Worm (Caenorhabditis elegans) whole organism, mixed stage, embryonic: Measurements from ENCODE around the gene tbce-1.

Source experiments
- M03D4.4 ChIP-seq: sonication (generic microtip); optimal IDR thresholded peaks from 2 replicates; lab custom pipeline; 2017; ENCODE audit warnings: mild to moderate bottlenecking, missing genetic modification characterization, missing compliant biosample characterization
- bed-3 ChIP-seq: fragments of 200-800 bp; sonication (Bioruptor generic); optimal IDR thresholded peaks from 3 replicates; lab custom pipeline; 2018; ENCODE audit warnings: mild to moderate bottlenecking, missing genetic modification characterization, moderate library complexity, missing compliant biosample characterization
- ceh-39 ChIP-seq: fragments of 150-350 bp; optimal IDR thresholded peaks from 2 replicates; lab custom pipeline; 2014; ENCODE audit warnings: missing biosample characterization, missing genetic modification characterization
- ceh-43 ChIP-seq: fragments of 200-800 bp; sonication (Bioruptor generic); optimal IDR thresholded peaks from 2 replicates; lab custom pipeline; 2018; ENCODE audit warnings: mild to moderate bottlenecking, missing genetic modification characterization, moderate library complexity, missing compliant biosample characterization
- ceh-83 ChIP-seq: fragments of 200-800 bp; sonication (Bioruptor generic); optimal IDR thresholded peaks from 2 replicates; lab custom pipeline; 2018; ENCODE audit warnings: mild to moderate bottlenecking, missing genetic modification characterization, missing compliant biosample characterization
- cnd-1 ChIP-seq: fragments of 200-800 bp; sonication (Bioruptor generic); optimal IDR thresholded peaks from 2 replicates; lab custom pipeline; 2018; ENCODE audit warnings: mild to moderate bottlenecking, missing genetic modification characterization, missing compliant biosample characterization
- drap-1 ChIP-seq: fragments of 200-800 bp; sonication (Bioruptor generic); optimal IDR thresholded peaks from 3 replicates; lab custom pipeline; 2018; ENCODE audit warnings: mild to moderate bottlenecking, missing genetic modification characterization, missing compliant biosample characterization
- elt-3 ChIP-seq: fragments of 150-350 bp; optimal IDR thresholded peaks from 2 replicates; lab custom pipeline; 2014; ENCODE audit warnings: missing biosample characterization, missing genetic modification characterization
- flh-1 ChIP-seq: fragments of 200-800 bp; sonication (Bioruptor generic); optimal IDR thresholded peaks from 2 replicates; lab custom pipeline; 2018; ENCODE audit warnings: mild to moderate bottlenecking, missing genetic modification characterization, moderate library complexity, missing compliant biosample characterization
- ham-2 ChIP-seq: fragments of 200-800 bp; sonication (Bioruptor generic); optimal IDR thresholded peaks from 2 replicates; lab custom pipeline; 2018; ENCODE audit warnings: mild to moderate bottlenecking, missing genetic modification characterization, missing compliant biosample characterization
- lin-13 ChIP-seq: fragments of 150-350 bp; optimal IDR thresholded peaks from 2 replicates; lab custom pipeline; 2014; ENCODE audit warnings: missing biosample characterization, missing genetic modification characterization
- lin-32 ChIP-seq: fragments of 200-800 bp; sonication (Bioruptor generic); optimal IDR thresholded peaks from 2 replicates; lab custom pipeline; 2018; ENCODE audit warnings: mild to moderate bottlenecking, missing genetic modification characterization, missing compliant biosample characterization
- lsy-2 ChIP-seq: fragments of 150-350 bp; optimal IDR thresholded peaks from 2 replicates; lab custom pipeline; 2014; ENCODE audit warnings: missing biosample characterization, missing genetic modification characterization
- mab-5 ChIP-seq: fragments of 150-350 bp; optimal IDR thresholded peaks from 2 replicates; lab custom pipeline; 2014; ENCODE audit warnings: missing biosample characterization, missing genetic modification characterization
- mep-1 ChIP-seq: fragments of 150-350 bp; optimal IDR thresholded peaks from 2 replicates; lab custom pipeline; 2017; ENCODE audit warnings: missing biosample characterization, missing genetic modification reagents, missing genetic modification characterization, inconsistent platforms
- mls-2 ChIP-seq: sonication (generic microtip); optimal IDR thresholded peaks from 2 replicates; lab custom pipeline; 2016; ENCODE audit warnings: mild to moderate bottlenecking, missing genetic modification characterization, moderate library complexity, missing compliant biosample characterization
- nhr-2 ChIP-seq: fragments of 150-350 bp; optimal IDR thresholded peaks from 2 replicates; lab custom pipeline; 2014; ENCODE audit warnings: missing biosample characterization, missing genetic modification characterization
- nhr-237 ChIP-seq: fragments of 150-350 bp; optimal IDR thresholded peaks from 2 replicates; lab custom pipeline; 2014; ENCODE audit warnings: missing biosample characterization, missing genetic modification characterization
- nhr-28 ChIP-seq: fragments of 150-350 bp; optimal IDR thresholded peaks from 2 replicates; lab custom pipeline; 2014; ENCODE audit warnings: missing biosample characterization, missing genetic modification characterization
- nhr-76 ChIP-seq: sonication (generic microtip); optimal IDR thresholded peaks from 2 replicates; lab custom pipeline; 2017; ENCODE audit warnings: missing biosample characterization, missing genetic modification characterization
- pha-4 ChIP-seq: fragments of 150-350 bp; optimal IDR thresholded peaks from 2 replicates; lab custom pipeline; 2018; ENCODE audit warnings: missing biosample characterization, missing genetic modification reagents, missing genetic modification characterization
- sem-2 ChIP-seq: fragments of 200-800 bp; sonication (Bioruptor generic); optimal IDR thresholded peaks from 2 replicates; lab custom pipeline; 2018; ENCODE audit warnings: mild to moderate bottlenecking, missing genetic modification characterization, missing compliant biosample characterization
- snpc-4 ChIP-seq: fragments of 150-350 bp; optimal IDR thresholded peaks from 2 replicates; lab custom pipeline; 2014; ENCODE audit warnings: missing biosample characterization, missing genetic modification characterization
- sptf-1 ChIP-seq: sonication (generic microtip); optimal IDR thresholded peaks from 2 replicates; lab custom pipeline; 2017; ENCODE audit warnings: mild to moderate bottlenecking, missing genetic modification characterization, moderate library complexity, missing compliant biosample characterization
- tbx-8 ChIP-seq: fragments of 200-800 bp; sonication (Bioruptor generic); optimal IDR thresholded peaks from 2 replicates; lab custom pipeline; 2018; ENCODE audit warnings: mild to moderate bottlenecking, missing genetic modification characterization, moderate library complexity, missing compliant biosample characterization
- unc-39 ChIP-seq: fragments of 150-350 bp; optimal IDR thresholded peaks from 2 replicates; lab custom pipeline; 2014; ENCODE audit warnings: missing biosample characterization, missing genetic modification characterization
- unc-62 ChIP-seq: fragments of 150-350 bp; optimal IDR thresholded peaks from 2 replicates; lab custom pipeline; 2014; ENCODE audit warnings: missing biosample characterization, missing genetic modification reagents, missing genetic modification characterization
- zip-8 ChIP-seq: fragments of 150-350 bp; optimal IDR thresholded peaks from 2 replicates; lab custom pipeline; 2014; ENCODE audit warnings: missing biosample characterization, missing genetic modification characterization
- ztf-11 ChIP-seq: fragments of 150-350 bp; optimal IDR thresholded peaks from 2 replicates; lab custom pipeline; 2014; ENCODE audit warnings: missing biosample characterization, missing genetic modification characterization

tbce-1 gene

DNA sequence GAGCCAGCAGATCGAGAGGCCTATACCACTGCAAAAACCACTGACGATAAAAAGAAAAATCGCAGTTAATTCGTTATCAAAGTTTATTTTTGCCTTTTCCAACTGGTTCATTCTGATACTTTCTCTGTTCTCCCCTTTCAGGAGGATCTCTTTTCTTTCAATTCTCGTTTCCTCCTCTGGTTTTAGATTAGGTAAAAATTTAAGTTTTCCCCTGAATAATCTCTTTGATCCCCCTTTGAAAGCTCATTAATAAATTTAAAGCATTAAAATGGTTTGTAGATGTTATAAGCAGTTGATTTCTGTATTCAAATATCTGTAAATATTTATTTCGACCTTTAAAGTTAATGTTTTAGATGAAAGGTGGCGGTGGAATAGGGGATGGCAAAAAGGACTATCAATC, 3.3 kb upstream of the tbce-1 start, which contains the start of gene K07H8.2:
TSS of gene K07H8.2 (plus strand) at position 301 of the 400 bp plus-strand sequence.
- TF ChIP-seq nhr-237 (tag; lab: Kevin White, UChicago) (no peak), ceh-43 (GFP tag; lab: Kevin White, UChicago) (no peak), unc-39 (tag; lab: Kevin White, UChicago) (no peak), ham-2 (GFP tag; lab: Kevin White, UChicago) (no peak), mab-5 (tag; lab: Kevin White, UChicago) (no peak), M03D4.4 (tag; lab: Kevin White, UChicago) (no peak), tbx-8 (no peak), pha-4 (no peak), nhr-76 (no peak), ztf-11 (tag; lab: Kevin White, UChicago) (no peak), elt-3 (tag; lab: Kevin White, UChicago) (no peak), ceh-83 (GFP tag; lab: Kevin White, UChicago) (no peak), flh-1 (GFP tag; lab: Kevin White, UChicago) (no peak), lin-32 (GFP tag; lab: Kevin White, UChicago) (no peak), drap-1 (GFP tag; lab: Kevin White, UChicago) (no peak), nhr-28 (tag; lab: Kevin White, UChicago) (no peak)

DNA sequence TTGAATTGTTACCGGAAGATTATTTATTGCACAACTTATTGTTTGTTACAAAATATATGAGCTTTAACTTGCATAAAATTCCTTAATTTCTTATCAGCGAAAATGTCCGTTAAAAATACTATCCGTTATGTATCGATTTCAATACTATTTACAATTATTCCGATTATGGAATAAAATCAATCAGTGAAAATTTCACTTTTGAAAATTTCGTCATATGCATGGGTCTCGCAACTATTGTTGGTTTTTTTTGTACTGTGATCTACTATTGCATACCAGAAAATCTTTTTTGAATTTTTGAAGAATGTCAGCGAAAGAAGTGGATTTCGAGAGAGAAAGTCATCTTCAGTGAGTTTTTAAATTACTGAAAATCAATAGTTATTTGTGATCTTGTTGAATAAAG, 2.7 kb downstream of the tbce-1 start, which contains the start of gene nprl-3:
TSS of gene nprl-3 (plus strand) at position 301 of the 400 bp plus-strand sequence.
- TF ChIP-seq cnd-1, result no peak
- no peak for TF ChIP-seq pha-4
- TF ChIP-seq nhr-28 (tag; lab: Kevin White, UChicago), result no peak
- TF ChIP-seq lsy-2, result no peak
- no peak for TF ChIP-seq lin-32 (GFP tag; lab: Kevin White, UChicago)
- TF ChIP-seq unc-62 (GFP tag; lab: Kevin White, UChicago), result no peak
- TF ChIP-seq zip-8, result no peak
- no peak for TF ChIP-seq bed-3
- no peak for TF ChIP-seq mab-5 (tag; lab: Kevin White, UChicago)
- TF ChIP-seq ztf-11 (tag; lab: Kevin White, UChicago), result no peak
- no peak for TF ChIP-seq sem-2 (GFP tag; lab: Kevin White, UChicago)
- no peak for TF ChIP-seq sptf-1
- TF ChIP-seq ceh-39 (tag; lab: Kevin White, UChicago), result no peak
- TF ChIP-seq drap-1 (GFP tag; lab: Kevin White, UChicago), result no peak
- no peak for TF ChIP-seq flh-1 (GFP tag; lab: Kevin White, UChicago)
- TF ChIP-seq nhr-2 (tag; lab: Kevin White, UChicago), result no peak

DNA sequence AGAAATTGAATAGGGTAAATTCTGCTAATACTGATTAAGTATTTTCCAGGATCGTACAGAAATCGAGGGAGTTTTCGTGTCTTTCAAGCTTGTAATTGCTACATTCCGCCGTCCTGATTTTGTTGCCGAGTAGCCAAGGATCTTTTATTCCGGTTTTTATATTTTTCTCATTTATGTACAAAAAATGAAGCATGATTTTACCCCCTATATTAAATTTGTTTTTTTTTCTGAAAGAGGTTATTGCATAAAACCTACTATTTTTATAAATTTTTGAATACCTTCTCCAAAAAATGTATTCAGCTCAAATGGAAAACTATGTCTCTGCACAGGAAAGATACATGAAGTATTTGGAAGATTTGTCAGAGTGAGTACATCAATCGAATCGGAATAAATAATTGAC, 5.1 kb downstream of the tbce-1 start, which contains the start of gene F35H10.6:
TSS of gene F35H10.6 (plus strand) at position 301 of the 400 bp plus-strand sequence.
- no peak for TF ChIP-seq lsy-2
- TF ChIP-seq nhr-2 (tag; lab: Kevin White, UChicago), result no peak
- TF ChIP-seq mep-1 (tag; lab: Kevin White, UChicago), result no peak
- no peak for TF ChIP-seq ztf-11 (tag; lab: Kevin White, UChicago)
- no peak for TF ChIP-seq sptf-1
- no peak for TF ChIP-seq zip-8
- TF ChIP-seq lin-13, result no peak
- TF ChIP-seq snpc-4 (tag; lab: Kevin White, UChicago), result no peak
- TF ChIP-seq mab-5 (tag; lab: Kevin White, UChicago), result no peak
- no peak for TF ChIP-seq ceh-83 (GFP tag; lab: Kevin White, UChicago)
- no peak for TF ChIP-seq drap-1 (GFP tag; lab: Kevin White, UChicago)
- TF ChIP-seq unc-62 (GFP tag; lab: Kevin White, UChicago), result no peak
- TF ChIP-seq, all 35 proteins: peak for 0

DNA sequence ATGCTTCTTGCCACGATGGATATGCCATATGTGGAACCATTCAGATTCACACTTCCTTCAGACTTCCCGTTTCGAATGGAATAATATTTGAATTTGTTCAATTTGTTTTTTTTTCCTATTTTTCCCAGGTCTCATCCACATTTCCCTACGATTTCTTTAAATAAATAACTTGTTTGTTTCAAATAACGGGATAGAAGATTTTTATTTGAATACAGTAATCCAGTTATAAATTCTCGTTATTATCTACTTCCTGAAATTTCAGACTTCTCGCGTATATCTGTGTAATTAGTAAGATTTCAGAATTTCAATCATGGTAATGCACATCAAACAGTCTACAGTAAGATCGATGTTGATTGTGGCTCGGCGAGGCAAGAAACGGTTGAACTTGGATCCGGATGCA, 6.0 kb downstream of the tbce-1 start, which contains the start of gene F35H10.5:
TSS of gene F35H10.5 (plus strand) at position 301 of the 400 bp plus-strand sequence.
- TF ChIP-seq unc-39 (tag; lab: Kevin White, UChicago) (no peak), ceh-43 (GFP tag; lab: Kevin White, UChicago) (no peak), drap-1 (GFP tag; lab: Kevin White, UChicago) (no peak), nhr-237 (tag; lab: Kevin White, UChicago) (no peak), nhr-28 (tag; lab: Kevin White, UChicago) (no peak), ham-2 (GFP tag; lab: Kevin White, UChicago) (no peak)

ce11 chrIV:8301925-8302324, 7.4 kb downstream of the tbce-1 start:
- TF ChIP-seq nhr-237 (tag; lab: Kevin White, UChicago), result peak; percentile 7
- TF ChIP-seq mls-2 (tag; lab: Kevin White, UChicago), result no peak
